Worm (Caenorhabditis elegans) whole organism, mixed stage, embryonic: ENCODE results near the gene F07G11.1.
"Not testable (repeated sequence)": the region's sequence is repeated elsewhere in the genome, so short reads cannot be mapped to it uniquely, and the experiment has no call there.

Experiments
- bed-3 ChIP-seq: fragments of 200-800 bp; sonication (Bioruptor generic); optimal IDR thresholded peaks from 3 replicates; lab custom pipeline; 2018; ENCODE audit warnings: mild to moderate bottlenecking, missing genetic modification characterization, moderate library complexity, missing compliant biosample characterization
- ceh-39 ChIP-seq: fragments of 150-350 bp; optimal IDR thresholded peaks from 2 replicates; lab custom pipeline; 2014; ENCODE audit warnings: missing biosample characterization, missing genetic modification characterization
- ceh-83 ChIP-seq: fragments of 200-800 bp; sonication (Bioruptor generic); optimal IDR thresholded peaks from 2 replicates; lab custom pipeline; 2018; ENCODE audit warnings: mild to moderate bottlenecking, missing genetic modification characterization, missing compliant biosample characterization
- ces-1 ChIP-seq: fragments of 150-350 bp; optimal IDR thresholded peaks from 2 replicates; lab custom pipeline; 2014; ENCODE audit warnings: missing biosample characterization, missing genetic modification reagents, missing genetic modification characterization
- cnd-1 ChIP-seq: fragments of 200-800 bp; sonication (Bioruptor generic); optimal IDR thresholded peaks from 2 replicates; lab custom pipeline; 2018; ENCODE audit warnings: mild to moderate bottlenecking, missing genetic modification characterization, missing compliant biosample characterization
- drap-1 ChIP-seq: fragments of 200-800 bp; sonication (Bioruptor generic); optimal IDR thresholded peaks from 3 replicates; lab custom pipeline; 2018; ENCODE audit warnings: mild to moderate bottlenecking, missing genetic modification characterization, missing compliant biosample characterization
- elt-3 ChIP-seq: fragments of 150-350 bp; optimal IDR thresholded peaks from 2 replicates; lab custom pipeline; 2014; ENCODE audit warnings: missing biosample characterization, missing genetic modification characterization
- flh-1 ChIP-seq: fragments of 200-800 bp; sonication (Bioruptor generic); optimal IDR thresholded peaks from 2 replicates; lab custom pipeline; 2018; ENCODE audit warnings: mild to moderate bottlenecking, missing genetic modification characterization, moderate library complexity, missing compliant biosample characterization
- hlh-1 ChIP-seq: fragments of 150-350 bp; optimal IDR thresholded peaks from 2 replicates; lab custom pipeline; 2014; ENCODE audit warnings: missing biosample characterization, missing genetic modification reagents, missing genetic modification characterization
- lin-13 ChIP-seq: fragments of 150-350 bp; optimal IDR thresholded peaks from 2 replicates; lab custom pipeline; 2014; ENCODE audit warnings: missing biosample characterization, missing genetic modification characterization
- lin-32 ChIP-seq: fragments of 200-800 bp; sonication (Bioruptor generic); optimal IDR thresholded peaks from 2 replicates; lab custom pipeline; 2018; ENCODE audit warnings: mild to moderate bottlenecking, missing genetic modification characterization, missing compliant biosample characterization
- mab-5 ChIP-seq: fragments of 150-350 bp; optimal IDR thresholded peaks from 2 replicates; lab custom pipeline; 2014; ENCODE audit warnings: missing biosample characterization, missing genetic modification characterization
- mls-2 ChIP-seq: sonication (generic microtip); optimal IDR thresholded peaks from 2 replicates; lab custom pipeline; 2016; ENCODE audit warnings: mild to moderate bottlenecking, missing genetic modification characterization, moderate library complexity, missing compliant biosample characterization
- nhr-12 ChIP-seq: fragments of 150-350 bp; optimal IDR thresholded peaks from 2 replicates; lab custom pipeline; 2014; ENCODE audit warnings: missing biosample characterization, missing genetic modification characterization
- nhr-2 ChIP-seq: fragments of 150-350 bp; optimal IDR thresholded peaks from 2 replicates; lab custom pipeline; 2014; ENCODE audit warnings: missing biosample characterization, missing genetic modification characterization
- nhr-237 ChIP-seq: fragments of 150-350 bp; optimal IDR thresholded peaks from 2 replicates; lab custom pipeline; 2014; ENCODE audit warnings: missing biosample characterization, missing genetic modification characterization
- nhr-28 ChIP-seq: fragments of 150-350 bp; optimal IDR thresholded peaks from 2 replicates; lab custom pipeline; 2014; ENCODE audit warnings: missing biosample characterization, missing genetic modification characterization
- nhr-76 ChIP-seq: sonication (generic microtip); optimal IDR thresholded peaks from 2 replicates; lab custom pipeline; 2017; ENCODE audit warnings: missing biosample characterization, missing genetic modification characterization
- sem-2 ChIP-seq: fragments of 200-800 bp; sonication (Bioruptor generic); optimal IDR thresholded peaks from 2 replicates; lab custom pipeline; 2018; ENCODE audit warnings: mild to moderate bottlenecking, missing genetic modification characterization, missing compliant biosample characterization
- snpc-4 ChIP-seq: fragments of 150-350 bp; optimal IDR thresholded peaks from 2 replicates; lab custom pipeline; 2014; ENCODE audit warnings: missing biosample characterization, missing genetic modification characterization
- tbx-8 ChIP-seq: fragments of 200-800 bp; sonication (Bioruptor generic); optimal IDR thresholded peaks from 2 replicates; lab custom pipeline; 2018; ENCODE audit warnings: mild to moderate bottlenecking, missing genetic modification characterization, moderate library complexity, missing compliant biosample characterization
- unc-62 ChIP-seq: fragments of 150-350 bp; optimal IDR thresholded peaks from 2 replicates; lab custom pipeline; 2014; ENCODE audit warnings: missing biosample characterization, missing genetic modification reagents, missing genetic modification characterization
- zip-8 ChIP-seq: fragments of 150-350 bp; optimal IDR thresholded peaks from 2 replicates; lab custom pipeline; 2014; ENCODE audit warnings: missing biosample characterization, missing genetic modification characterization
- ztf-11 ChIP-seq: fragments of 150-350 bp; optimal IDR thresholded peaks from 2 replicates; lab custom pipeline; 2014; ENCODE audit warnings: missing biosample characterization, missing genetic modification characterization

F07G11.1 gene

DNA sequence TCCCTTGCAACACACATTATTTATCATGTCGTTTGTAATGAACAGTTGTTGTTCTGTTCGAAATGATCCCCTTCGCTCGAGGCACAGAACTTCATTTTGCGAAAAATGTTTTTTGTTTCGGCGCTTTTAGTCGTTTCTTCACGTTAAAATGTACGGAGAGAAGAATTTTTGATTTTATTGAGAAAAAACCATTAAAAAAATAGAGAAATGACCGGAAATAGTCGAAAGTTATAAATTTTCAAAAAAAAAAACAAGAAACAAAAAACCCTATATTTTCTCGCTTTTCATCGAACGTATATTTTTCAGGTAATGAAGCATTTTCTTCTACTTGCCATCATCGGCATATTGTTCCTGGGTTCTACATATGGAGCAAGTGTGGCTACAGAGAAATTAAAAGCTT lies 25.1 kb downstream of the F07G11.1 start, which contains the start of gene F10G2.1:
TSS of gene F10G2.1 (plus strand) at position 301 of the 400 bp plus-strand sequence.
- no peak for TF ChIP-seq nhr-28 (tag; lab: Kevin White, UChicago)
- peak; percentile 25 for TF ChIP-seq hlh-1
- TF ChIP-seq, all 35 proteins: peak for 1

DNA sequence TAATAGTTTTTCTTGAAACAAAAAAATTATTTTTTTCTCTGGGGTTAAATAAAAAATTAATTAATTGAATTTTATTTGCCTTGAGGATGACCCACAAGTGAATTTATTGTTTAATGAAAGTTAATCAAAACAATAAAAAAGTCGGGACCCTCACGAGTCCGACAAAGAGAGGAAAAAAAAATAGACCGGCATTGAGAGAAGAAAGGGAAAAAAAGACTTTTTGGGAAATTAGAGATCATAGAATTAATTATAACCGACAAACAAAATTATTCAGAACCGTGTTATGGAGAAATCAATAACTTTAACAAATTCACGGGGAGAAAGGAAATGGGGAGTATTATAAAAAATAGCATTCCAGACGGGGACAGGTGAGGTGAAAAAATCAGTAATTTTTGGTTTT lies 30.0 kb downstream of the F07G11.1 start, which contains the start of gene F10G2.7:
TSS of gene F10G2.7 (minus strand) at position 101 of the 400 bp plus-strand sequence.
- TF ChIP-seq ceh-39 (tag; lab: Kevin White, UChicago); ztf-11 (tag; lab: Kevin White, UChicago); unc-62 (GFP tag; lab: Kevin White, UChicago): not testable (repeated sequence)

DNA sequence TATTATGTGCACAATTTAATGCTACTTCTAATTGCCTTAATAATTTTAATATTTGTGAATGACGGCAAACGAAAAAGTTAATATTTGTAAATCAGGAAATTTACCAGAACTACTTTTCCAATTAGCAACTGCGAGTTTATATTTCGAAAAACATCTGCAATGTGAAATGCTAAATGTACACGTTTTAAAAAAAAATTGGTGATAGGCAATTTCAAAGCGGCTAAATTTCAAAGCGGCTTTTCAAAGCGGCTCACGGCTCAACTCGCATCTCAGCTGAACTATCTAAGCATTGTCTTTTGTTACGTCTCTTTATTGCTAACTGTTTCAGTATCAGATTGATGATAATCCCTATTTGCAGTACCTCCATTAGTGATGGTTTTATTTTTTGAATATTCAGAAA lies 32.6 kb downstream of the F07G11.1 start, which contains the start of gene srh-187:
TSS of gene srh-187 (minus strand) at position 101 of the 400 bp plus-strand sequence.
- TF ChIP-seq lin-13 (tag; lab: Kevin White, UChicago) (no peak), nhr-28 (tag; lab: Kevin White, UChicago) (no peak), nhr-2 (tag; lab: Kevin White, UChicago) (no peak), elt-3 (tag; lab: Kevin White, UChicago) (no peak), drap-1 (GFP tag; lab: Kevin White, UChicago) (no peak), nhr-237 (no peak), lin-32 (GFP tag; lab: Kevin White, UChicago) (no peak), tbx-8 (GFP tag; lab: Kevin White, UChicago) (no peak), hlh-1 (no peak), mls-2 (tag; lab: Kevin White, UChicago) (no peak)

DNA sequence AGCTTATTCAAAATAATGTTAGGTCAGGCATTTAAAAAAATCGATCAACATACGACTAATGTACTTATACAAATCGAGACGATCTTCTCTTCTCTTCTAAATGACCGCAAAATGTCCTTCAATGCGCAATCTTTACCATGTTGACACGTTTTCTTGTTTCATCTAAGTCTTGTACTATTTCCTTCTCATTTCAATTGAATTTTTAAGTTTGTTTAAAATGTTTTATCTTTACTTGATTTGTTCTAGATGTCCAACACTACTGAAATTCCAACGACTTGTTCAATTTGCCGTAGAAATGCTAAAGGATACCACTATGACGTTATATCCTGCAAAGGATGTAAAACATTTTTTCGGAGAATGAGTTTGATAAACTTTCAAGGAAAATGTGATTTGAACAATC lies 34.8 kb downstream of the F07G11.1 start, which contains the start of the genes nhr-263 and nhr-148:
TSS of gene nhr-263 (minus strand) at position 101 of the 400 bp plus-strand sequence.
TSS of gene nhr-148 (plus strand) at position 215 of the 400 bp plus-strand sequence.
- TF ChIP-seq nhr-12 (tag; lab: Kevin White, UChicago) (no peak), elt-3 (tag; lab: Kevin White, UChicago) (no peak), unc-62 (GFP tag; lab: Kevin White, UChicago) (no peak), cnd-1 (tag; lab: Kevin White, UChicago) (no peak)

DNA sequence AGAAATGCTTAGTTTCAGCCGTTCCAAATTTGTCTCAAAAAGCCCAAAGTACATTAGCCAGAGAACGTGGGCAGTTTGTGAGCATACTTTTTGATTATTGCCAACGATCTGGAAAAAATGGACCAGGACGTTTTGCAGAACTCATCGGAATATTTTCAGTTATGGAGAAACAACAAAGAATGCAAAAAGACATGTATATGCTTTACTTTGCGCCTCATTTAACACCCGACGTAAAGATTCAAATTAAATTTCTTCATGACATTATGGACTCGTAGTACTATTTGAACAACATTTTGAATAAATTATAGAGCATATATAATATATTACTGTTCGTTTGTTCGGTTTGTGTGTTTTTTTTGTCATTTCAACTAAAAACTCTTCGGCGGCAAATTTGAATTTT lies 36.3 kb downstream of the F07G11.1 start, which contains the start of gene srh-244:
TSS of gene srh-244 (plus strand) at position 301 of the 400 bp plus-strand sequence.
- TF ChIP-seq unc-62 (GFP tag; lab: Kevin White, UChicago) (no peak), mab-5 (tag; lab: Kevin White, UChicago) (no peak), cnd-1 (tag; lab: Kevin White, UChicago) (no peak), mls-2 (tag; lab: Kevin White, UChicago) (no peak), nhr-76 (no peak), bed-3 (GFP tag; lab: Kevin White, UChicago) (no peak), snpc-4 (tag; lab: Kevin White, UChicago) (no peak), nhr-12 (tag; lab: Kevin White, UChicago) (no peak), nhr-2 (tag; lab: Kevin White, UChicago) (no peak), drap-1 (GFP tag; lab: Kevin White, UChicago) (no peak), elt-3 (tag; lab: Kevin White, UChicago) (no peak), sem-2 (GFP tag; lab: Kevin White, UChicago) (no peak), nhr-237 (no peak), lin-13 (tag; lab: Kevin White, UChicago) (no peak), ces-1 (GFP tag; lab: Kevin White, UChicago) (no peak), ztf-11 (tag; lab: Kevin White, UChicago) (no peak)

DNA sequence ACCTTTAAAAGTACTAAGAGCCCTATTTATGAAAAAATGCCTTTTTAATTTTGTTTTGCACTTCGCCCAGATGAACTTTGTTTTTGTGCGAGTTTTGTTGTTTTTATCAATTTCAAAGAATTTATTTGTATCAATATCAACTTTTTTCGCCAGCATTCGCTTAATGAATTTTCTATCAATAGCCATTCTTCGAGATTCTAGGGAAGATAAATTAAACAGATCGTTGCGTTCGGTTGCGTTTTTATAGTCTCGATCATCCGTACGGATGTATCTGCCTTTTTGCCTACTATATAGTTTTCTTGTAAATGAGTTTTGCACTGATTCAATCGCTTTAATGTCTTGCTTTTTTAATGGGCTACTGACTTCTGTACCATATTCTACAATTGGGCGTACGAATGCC lies 38.3 kb downstream of the F07G11.1 start, which contains the start of gene nhr-147:
TSS of gene nhr-147 (plus strand) at position 301 of the 400 bp plus-strand sequence.
- not testable (repeated sequence) for TF ChIP-seq mls-2 (tag; lab: Kevin White, UChicago); ceh-39 (tag; lab: Kevin White, UChicago); lin-32 (GFP tag; lab: Kevin White, UChicago)

DNA sequence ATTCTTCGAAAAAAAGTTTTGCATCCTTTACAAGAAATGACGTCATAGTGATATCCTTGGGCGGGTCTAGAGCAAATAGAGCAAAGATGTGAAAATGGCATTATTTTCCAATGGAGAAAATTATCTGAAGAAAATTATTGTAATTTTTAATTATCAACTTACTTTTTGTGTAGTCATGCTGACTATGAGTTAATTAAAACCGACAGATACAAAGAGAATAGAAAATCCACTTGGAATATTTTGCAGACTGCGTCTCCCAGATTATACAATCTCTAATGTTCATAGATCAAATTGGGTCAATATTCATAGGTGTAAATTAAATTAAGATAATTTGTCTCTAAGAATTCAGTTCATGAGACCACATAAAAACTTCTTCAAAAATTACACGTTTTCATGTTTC lies 42.4 kb downstream of the F07G11.1 start, which contains the start of gene nhr-149:
TSS of gene nhr-149 (minus strand) at position 101 of the 400 bp plus-strand sequence.
- TF ChIP-seq sem-2 (GFP tag; lab: Kevin White, UChicago) = no peak
- TF ChIP-seq ceh-83 = no peak
- TF ChIP-seq mab-5 (tag; lab: Kevin White, UChicago) = no peak
- peak; percentile 53 for TF ChIP-seq zip-8
- TF ChIP-seq unc-62 (GFP tag; lab: Kevin White, UChicago) = no peak
- TF ChIP-seq hlh-1 = no peak
- no peak for TF ChIP-seq drap-1 (GFP tag; lab: Kevin White, UChicago)
- TF ChIP-seq cnd-1 (tag; lab: Kevin White, UChicago) = no peak
- no peak for TF ChIP-seq flh-1
